Worm (Caenorhabditis elegans) whole organism, L1 larva: ENCODE data around the gene Y37E11AR.7.

Source experiments
- C04F5.9 ChIP-seq: sonication (generic microtip); optimal IDR thresholded peaks from 2 replicates; lab custom pipeline; 2016; ENCODE audit warnings: missing genetic modification characterization, missing compliant biosample characterization
- F16B12.6 ChIP-seq: fragments of 150-350 bp; optimal IDR thresholded peaks from 2 replicates; lab custom pipeline; 2014; ENCODE audit warnings: missing biosample characterization, missing genetic modification characterization
- Y116A8C.19 ChIP-seq: sonication (generic microtip); optimal IDR thresholded peaks from 2 replicates; lab custom pipeline; 2016; ENCODE audit warnings: missing compliant biosample characterization, missing genetic modification characterization, borderline replicate concordance
- aha-1 ChIP-seq: fragments of 150-350 bp; optimal IDR thresholded peaks from 2 replicates; lab custom pipeline; 2014; ENCODE audit warnings: missing biosample characterization, missing genetic modification characterization
- ceh-8 ChIP-seq: fragments of 200-800 bp; sonication (Bioruptor generic); optimal IDR thresholded peaks from 2 replicates; lab custom pipeline; 2018; ENCODE audit warnings: mild to moderate bottlenecking, missing genetic modification characterization, moderate library complexity, missing compliant biosample characterization
- ceh-82 ChIP-seq, 3 experiments: fragments of 150-350 bp in 1 of 3; sonication (generic microtip) in 2 of 3; optimal IDR thresholded peaks; 2 replicates each; lab custom pipeline; 2014 to 2017; ENCODE audit warnings: missing biosample characterization in 3 of 3, missing genetic modification characterization in 3 of 3
- ceh-90 ChIP-seq: sonication (generic microtip); optimal IDR thresholded peaks from 2 replicates; lab custom pipeline; 2016; ENCODE audit warnings: missing genetic modification characterization, missing compliant biosample characterization
- dpl-1 ChIP-seq, 3 experiments: fragments of 150-350 bp in 2 of 3; sonication (generic microtip) in 1 of 3; optimal IDR thresholded peaks; 2 replicates each; lab custom pipeline; 2014 to 2017; ENCODE audit warnings: missing biosample characterization in 3 of 3, missing genetic modification characterization in 3 of 3, missing genetic modification reagents in 3 of 3
- efl-1 ChIP-seq, 4 experiments: fragments of 150-350 bp; optimal IDR thresholded peaks in 3 of 4; peaks in 1 of 4; 1 replicate in 1 of 4; 2 replicates in 3 of 4; lab custom pipeline; 2014; ENCODE audit warnings: missing biosample characterization in 2 of 4, missing genetic modification characterization in 2 of 4, missing genetic modification reagents in 2 of 4
- efl-3 ChIP-seq: fragments of 200-800 bp; sonication (Bioruptor generic); optimal IDR thresholded peaks from 2 replicates; lab custom pipeline; 2018; ENCODE audit warnings: mild to moderate bottlenecking, missing genetic modification characterization, missing compliant biosample characterization
- egl-13 ChIP-seq: sonication (generic microtip); optimal IDR thresholded peaks from 2 replicates; lab custom pipeline; 2016; ENCODE audit warnings: missing genotype, missing genetic modification reagents, missing genetic modification characterization, missing compliant biosample characterization
- egl-27 ChIP-seq, 2 experiments: fragments of 150-350 bp in 1 of 2; sonication (generic microtip); optimal IDR thresholded peaks; 3 replicates each; lab custom pipeline; 2017 to 2018; ENCODE audit warnings: missing biosample characterization in 2 of 2, missing genetic modification characterization in 2 of 2, missing genetic modification reagents in 2 of 2
- elt-2 ChIP-seq: sonication (generic microtip); optimal IDR thresholded peaks from 2 replicates; lab custom pipeline; 2016; ENCODE audit warnings: missing genetic modification characterization, mild to moderate bottlenecking, inconsistent platforms, missing compliant biosample characterization, missing genetic modification reagents
- elt-3 ChIP-seq, 6 experiments: fragments of 150-350 bp in 1 of 6; sonication (generic microtip); optimal IDR thresholded peaks; 2 replicates each; lab custom pipeline; 2017 to 2018; ENCODE audit warnings: missing biosample characterization in 6 of 6, missing genetic modification characterization in 6 of 6, inconsistent platforms in 1 of 6
- fkh-10 ChIP-seq: sonication (generic microtip); optimal IDR thresholded peaks from 2 replicates; lab custom pipeline; 2017; ENCODE audit warnings: missing biosample characterization, missing genetic modification reagents, missing genetic modification characterization
- fos-1 ChIP-seq: fragments of 150-350 bp; optimal IDR thresholded peaks from 2 replicates; lab custom pipeline; 2014; ENCODE audit warnings: missing biosample characterization, missing genetic modification characterization
- grh-1 ChIP-seq: fragments of 200-800 bp; sonication (Bioruptor generic); IDR thresholded peaks from 2 replicates; pipeline ENCODE4 v1.3.6; 2022; ENCODE audit warnings: missing genetic modification reagents, missing genetic modification characterization, missing compliant biosample characterization
- hpl-2 ChIP-seq: fragments of 150-350 bp; optimal IDR thresholded peaks from 2 replicates; lab custom pipeline; 2014; ENCODE audit warnings: missing biosample characterization, missing genetic modification reagents, missing genetic modification characterization
- irx-1 ChIP-seq: sonication (generic microtip); optimal IDR thresholded peaks from 2 replicates; lab custom pipeline; 2016; ENCODE audit warnings: missing genetic modification characterization, missing compliant biosample characterization
- isw-1 ChIP-seq: fragments of 200-800 bp; sonication (Bioruptor generic); IDR thresholded peaks from 2 replicates; pipeline ENCODE4 v1.3.6; 2022; ENCODE audit warnings: missing genetic modification characterization, missing compliant biosample characterization
- jun-1 ChIP-seq: fragments of 150-350 bp; optimal IDR thresholded peaks from 2 replicates; lab custom pipeline; 2014; ENCODE audit warnings: missing biosample characterization, missing genetic modification reagents, missing genetic modification characterization
- lin-15B ChIP-seq: fragments of 150-350 bp; sonication (generic microtip); optimal IDR thresholded peaks from 3 replicates; lab custom pipeline; 2014; ENCODE audit warnings: missing biosample characterization, missing genetic modification characterization
- lin-35 ChIP-seq, 2 experiments: fragments of 150-350 bp; optimal IDR thresholded peaks; 2 replicates each; lab custom pipeline; 2014; ENCODE audit warnings: missing biosample characterization in 2 of 2, missing genetic modification characterization in 2 of 2, missing genetic modification reagents in 2 of 2
- lsy-2 ChIP-seq, 2 experiments: fragments of 150-350 bp; optimal IDR thresholded peaks; 2 replicates each; lab custom pipeline; 2014; ENCODE audit warnings: missing biosample characterization in 2 of 2, missing genetic modification characterization in 2 of 2
- mab-9 ChIP-seq: fragments of 200-800 bp; sonication (Bioruptor generic); IDR thresholded peaks from 2 replicates; pipeline ENCODE4 v1.3.6; 2022; ENCODE audit warnings: missing genetic modification reagents, missing genetic modification characterization, missing compliant biosample characterization
- mep-1 ChIP-seq: fragments of 150-350 bp; optimal IDR thresholded peaks from 2 replicates; lab custom pipeline; 2014; ENCODE audit warnings: missing biosample characterization, missing genetic modification characterization
- nhr-11 ChIP-seq: fragments of 150-350 bp; optimal IDR thresholded peaks from 2 replicates; lab custom pipeline; 2014; ENCODE audit warnings: missing biosample characterization, missing genetic modification characterization
- nhr-19 ChIP-seq: fragments of 200-800 bp; sonication (Bioruptor generic); conservative IDR thresholded peaks from 2 replicates; pipeline ENCODE4 v1.3.6; 2022; ENCODE audit warnings: missing genetic modification characterization, missing compliant biosample characterization
- nhr-20 ChIP-seq: sonication (generic microtip); optimal IDR thresholded peaks from 2 replicates; lab custom pipeline; 2016; ENCODE audit warnings: mild to moderate bottlenecking, missing genetic modification characterization, missing compliant biosample characterization
- nhr-47 ChIP-seq: sonication (generic microtip); optimal IDR thresholded peaks from 2 replicates; lab custom pipeline; 2016; ENCODE audit warnings: mild to moderate bottlenecking, missing genetic modification characterization, moderate library complexity, missing compliant biosample characterization
- nhr-71 ChIP-seq: sonication (generic microtip); optimal IDR thresholded peaks from 2 replicates; lab custom pipeline; 2016; ENCODE audit warnings: mild to moderate bottlenecking, missing genetic modification characterization, moderate library complexity, missing compliant biosample characterization
- nhr-77 ChIP-seq: fragments of 150-350 bp; optimal IDR thresholded peaks from 2 replicates; lab custom pipeline; 2014; ENCODE audit warnings: missing biosample characterization, missing genetic modification characterization
- nhr-90 ChIP-seq: sonication (generic microtip); optimal IDR thresholded peaks from 2 replicates; lab custom pipeline; 2016; ENCODE audit warnings: mild to moderate bottlenecking, missing genetic modification characterization, missing compliant biosample characterization; ENCODE audit not compliant: poor library complexity
- pqm-1 ChIP-seq: sonication (generic microtip); optimal IDR thresholded peaks from 3 replicates; lab custom pipeline; 2017; ENCODE audit warnings: missing biosample characterization, missing genetic modification characterization
- rnt-1 ChIP-seq: sonication (generic microtip); optimal IDR thresholded peaks from 2 replicates; lab custom pipeline; 2016; ENCODE audit warnings: mild to moderate bottlenecking, missing genetic modification characterization, moderate library complexity, missing compliant biosample characterization
- snpc-4 ChIP-seq: fragments of 150-350 bp; optimal IDR thresholded peaks from 2 replicates; lab custom pipeline; 2014; ENCODE audit warnings: missing biosample characterization, missing genetic modification characterization
- snu-23 ChIP-seq: sonication (generic microtip); optimal IDR thresholded peaks from 2 replicates; lab custom pipeline; 2016; ENCODE audit warnings: missing genetic modification characterization, missing compliant biosample characterization
- sptf-1 ChIP-seq: fragments of 150-350 bp; optimal IDR thresholded peaks from 2 replicates; lab custom pipeline; 2014; ENCODE audit warnings: missing biosample characterization, missing genetic modification characterization
- unc-130 ChIP-seq: fragments of 150-350 bp; optimal IDR thresholded peaks from 2 replicates; lab custom pipeline; 2017; ENCODE audit warnings: missing biosample characterization, missing genetic modification characterization, inconsistent platforms
- unc-30 ChIP-seq: sonication (generic microtip); optimal IDR thresholded peaks from 2 replicates; lab custom pipeline; 2017; ENCODE audit warnings: missing biosample characterization, missing genetic modification characterization
- unc-86 ChIP-seq: sonication (generic microtip); optimal IDR thresholded peaks from 2 replicates; lab custom pipeline; 2016; ENCODE audit warnings: missing genetic modification characterization, missing compliant biosample characterization
- xbp-1 ChIP-seq: sonication (generic microtip); optimal IDR thresholded peaks from 2 replicates; lab custom pipeline; 2016; ENCODE audit warnings: missing genetic modification characterization, missing compliant biosample characterization
- zip-4 ChIP-seq: fragments of 200-800 bp; sonication (Bioruptor generic); optimal IDR thresholded peaks from 2 replicates; lab custom pipeline; 2018; ENCODE audit warnings: mild to moderate bottlenecking, missing genetic modification characterization, moderate library complexity, missing compliant biosample characterization
- ztf-11 ChIP-seq, 2 experiments: sonication (generic microtip); optimal IDR thresholded peaks; 2 replicates each; lab custom pipeline; 2016 to 2017; ENCODE audit warnings: missing genetic modification characterization in 2 of 2, missing biosample characterization in 1 of 2, missing compliant biosample characterization in 1 of 2
- ztf-4 ChIP-seq: fragments of 150-350 bp; optimal IDR thresholded peaks from 2 replicates; lab custom pipeline; 2014; ENCODE audit warnings: missing biosample characterization, missing genetic modification characterization

The Y37E11AR.7 gene

DNA sequence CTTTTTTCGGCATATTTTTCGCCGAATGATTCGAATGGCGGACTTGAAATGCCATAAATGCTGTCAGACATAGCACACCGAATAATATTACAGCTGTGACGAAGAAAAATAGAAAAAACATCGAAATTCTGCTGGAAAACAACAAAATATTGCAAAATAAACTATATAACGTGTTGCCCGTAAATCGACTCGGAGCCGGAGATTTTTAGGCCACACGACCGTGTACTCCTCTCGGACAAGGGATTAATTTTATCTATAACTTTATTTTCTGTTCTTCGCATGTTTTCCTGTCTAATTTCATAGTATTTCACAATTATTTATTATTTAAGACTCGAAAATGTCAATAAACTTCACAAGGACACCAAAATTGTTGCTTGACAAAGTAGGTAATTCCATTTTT lies 48.0 kb upstream of the Y37E11AR.7 start, which contains the start of the genes algn-14 and M02B7.2 (continued):
- TF ChIP-seq zip-4 (GFP tag; lab: Kevin White, UChicago) (no peak), nhr-19 (GFP tag; lab: Robert Waterston, UW) (peak; percentile 63), isw-1 (GFP tag; lab: Robert Waterston, UW) (peak; percentile 29), xbp-1 (tag; lab: Kevin White, UChicago) (peak; percentile 79), efl-1 (optimal IDR thresholded peaks at IDR 0.05; lab: Kevin White, UChicago) (peak; percentile 63 to 65), efl-1 (GFP tag; optimal IDR thresholded peaks at IDR 0.05 in 1 of 2; lab: Kevin White, UChicago) (peak; percentile 63 to 96), unc-30 (no peak), C04F5.9 (tag; lab: Kevin White, UChicago) (peak; percentile 54), efl-3 (GFP tag; lab: Kevin White, UChicago) (no peak), dpl-1 (GFP tag; optimal IDR thresholded peaks at IDR 0.05; lab: Kevin White, UChicago) (peak; percentile 16 to 70 (median 61)), mep-1 (tag; lab: Kevin White, UChicago) (peak; percentile 60), lsy-2 (tag; optimal IDR thresholded peaks at IDR 0.05; lab: Kevin White, UChicago) (peak; percentile 73 to 76), Y116A8C.19 (tag; lab: Kevin White, UChicago) (peak; percentile 45), unc-86 (peak; percentile 50), snu-23 (GFP tag; lab: Kevin White, UChicago) (peak; percentile 82), snpc-4 (tag; lab: Kevin White, UChicago) (peak; percentile 62), nhr-47 (tag; lab: Kevin White, UChicago) (peak; percentile 84), grh-1 (GFP tag; lab: Robert Waterston, UW) (peak; percentile 12; the same call in 1 of the 2 replicates), lin-35 (GFP tag; optimal IDR thresholded peaks at IDR 0.05; lab: Kevin White, UChicago) (peak; percentile 55 to 61), mab-9 (no peak), jun-1 (tag; lab: Kevin White, UChicago) (no peak), ceh-82 (tag; optimal IDR thresholded peaks at IDR 0.05; lab: Kevin White, UChicago) (peak; percentile 23 to 44 (median 25)), nhr-71 (peak; percentile 84), irx-1 (tag; lab: Kevin White, UChicago) (peak; percentile 85), elt-3 (tag; optimal IDR thresholded peaks at IDR 0.05; lab: Kevin White, UChicago) (no peak), ztf-11 (tag; optimal IDR thresholded peaks at IDR 0.05; lab: Kevin White, UChicago) (peak in 1 of 2 experiments; percentile 82), nhr-90 (tag; lab: Kevin White, UChicago) (peak; percentile 86), F16B12.6 (tag; lab: Kevin White, UChicago) (no peak), elt-2 (tag; lab: Kevin White, UChicago) (peak; percentile 64), lin-15B (no peak), ztf-4 (tag; lab: Kevin White, UChicago) (peak; percentile 43), nhr-77 (peak; percentile 0), egl-27 (tag; optimal IDR thresholded peaks at IDR 0.05; lab: Kevin White, UChicago) (no peak), pqm-1 (tag; lab: Kevin White, UChicago) (no peak), sptf-1 (no peak), aha-1 (tag; lab: Kevin White, UChicago) (no peak), fkh-10 (GFP tag; lab: Kevin White, UChicago) (no peak), nhr-11 (no peak)

ce11 chrIV:3800952-3801351 lies 45.7 kb upstream of the Y37E11AR.7 start, which contains the start of gene osm-3:
Gene osm-3 (minus strand): TSS chrIV:3801052.
- TF ChIP-seq rnt-1, result no peak
- TF ChIP-seq ceh-90 (tag; lab: Kevin White, UChicago), result no peak
- no peak for TF ChIP-seq egl-13 (tag; lab: Kevin White, UChicago)
- no peak for TF ChIP-seq elt-3 (tag; optimal IDR thresholded peaks at IDR 0.05; lab: Kevin White, UChicago)
- no peak for TF ChIP-seq hpl-2 (GFP tag; lab: Kevin White, UChicago)
- TF ChIP-seq fos-1, result no peak
- no peak for TF ChIP-seq efl-1 (optimal IDR thresholded peaks at IDR 0.05; lab: Kevin White, UChicago)
- no peak for TF ChIP-seq efl-1 (GFP tag; optimal IDR thresholded peaks at IDR 0.05 in 1 of 2; lab: Kevin White, UChicago)
- no peak for TF ChIP-seq F16B12.6 (tag; lab: Kevin White, UChicago)
- no peak for TF ChIP-seq nhr-11
- no peak for TF ChIP-seq lin-15B
- TF ChIP-seq ztf-4 (tag; lab: Kevin White, UChicago), result no peak
- no peak for TF ChIP-seq dpl-1 (GFP tag; optimal IDR thresholded peaks at IDR 0.05; lab: Kevin White, UChicago)
- no peak for TF ChIP-seq ceh-82 (tag; optimal IDR thresholded peaks at IDR 0.05; lab: Kevin White, UChicago)
- TF ChIP-seq grh-1 (GFP tag; lab: Robert Waterston, UW), result no peak
- no peak for TF ChIP-seq nhr-90 (tag; lab: Kevin White, UChicago)
- no peak for TF ChIP-seq unc-130 (tag; lab: Kevin White, UChicago)
- TF ChIP-seq nhr-20, result no peak
- no peak for TF ChIP-seq ceh-8 (GFP tag; lab: Kevin White, UChicago)
